Worm (Caenorhabditis elegans) whole organism, early embryonic: Measurements from ENCODE around the gene Y54G11A.14.

ENCODE experiments used
- B0310.2 ChIP-seq: sonication (generic microtip); optimal IDR thresholded peaks from 2 replicates; lab custom pipeline; 2016; ENCODE audit warnings: mild to moderate bottlenecking, missing genetic modification characterization, missing compliant biosample characterization
- aly-1 ChIP-seq: sonication (generic microtip); optimal IDR thresholded peaks from 2 replicates; lab custom pipeline; 2016; ENCODE audit warnings: missing genetic modification characterization, missing compliant biosample characterization
- ama-1 ChIP-seq: fragments of 150-350 bp; optimal IDR thresholded peaks from 2 replicates; lab custom pipeline; 2014
- ceh-36 ChIP-seq: sonication (generic microtip); optimal IDR thresholded peaks from 2 replicates; lab custom pipeline; 2016; ENCODE audit warnings: missing genetic modification characterization, inconsistent platforms, missing compliant biosample characterization
- hmbx-1 ChIP-seq: sonication (generic microtip); optimal IDR thresholded peaks from 2 replicates; lab custom pipeline; 2016; ENCODE audit warnings: mild to moderate bottlenecking, missing genetic modification characterization, missing compliant biosample characterization
- hmg-4 ChIP-seq: fragments of 200-800 bp; sonication (Bioruptor generic); optimal IDR thresholded peaks from 2 replicates; lab custom pipeline; 2018; ENCODE audit warnings: mild to moderate bottlenecking, missing genetic modification characterization, missing compliant biosample characterization
- pes-1 ChIP-seq: fragments of 200-800 bp; sonication (Bioruptor generic); IDR thresholded peaks from 2 replicates; pipeline ENCODE4 v1.3.6; 2022; ENCODE audit warnings: missing genetic modification reagents, missing genetic modification characterization, missing compliant biosample characterization
- scrt-1 ChIP-seq: fragments of 200-800 bp; sonication (Bioruptor generic); IDR thresholded peaks from 2 replicates; pipeline ENCODE4 v1.3.6; 2022; ENCODE audit warnings: missing genetic modification characterization, missing compliant biosample characterization
- sea-1 ChIP-seq: fragments of 200-800 bp; sonication (Bioruptor generic); conservative IDR thresholded peaks from 2 replicates; pipeline ENCODE4 v1.3.6; 2022; ENCODE audit warnings: missing genetic modification characterization, missing compliant biosample characterization
- tra-4 ChIP-seq: sonication (generic microtip); optimal IDR thresholded peaks from 2 replicates; lab custom pipeline; 2017; ENCODE audit warnings: missing genetic modification characterization, missing compliant biosample characterization

ce11 chrII:14318027-14318426 lies at the start of gene Y54G11A.14:
- TF ChIP-seq ama-1 (lab: Kevin White, UChicago) = no peak
- TF ChIP-seq hmbx-1 (tag; lab: Kevin White, UChicago) = no peak
- TF ChIP-seq B0310.2 = no peak
- TF ChIP-seq sea-1 (GFP tag; lab: Robert Waterston, UW) = no peak
- TF ChIP-seq aly-1 = no peak
- no peak for TF ChIP-seq pes-1 (GFP tag; lab: Robert Waterston, UW)
- TF ChIP-seq ceh-36 (tag; lab: Kevin White, UChicago) = no peak
- no peak for TF ChIP-seq hmg-4
- no peak for TF ChIP-seq scrt-1 (GFP tag; lab: Robert Waterston, UW)
- no peak for TF ChIP-seq tra-4 (tag; lab: Kevin White, UChicago)
